Worm (Caenorhabditis elegans) whole organism, L4 larva: ENCODE measurements around the gene mnp-1.
"Not testable (repeated sequence)": the region's sequence is repeated elsewhere in the genome, so short reads cannot be mapped to it uniquely, and the experiment has no call there.

Experiments
- D1046.2 ChIP-seq: fragments of 200-800 bp; sonication (Bioruptor generic); IDR thresholded peaks from 2 replicates; pipeline ENCODE4 v1.3.6; 2022; ENCODE audit warnings: missing genetic modification characterization, missing compliant biosample characterization
- F10B5.3 ChIP-seq: sonication (generic microtip); optimal IDR thresholded peaks from 2 replicates; lab custom pipeline; 2016; ENCODE audit warnings: mild to moderate bottlenecking, missing genetic modification characterization, missing compliant biosample characterization
- F26F4.8 ChIP-seq: fragments of 200-800 bp; sonication (Bioruptor generic); conservative IDR thresholded peaks from 2 replicates; pipeline ENCODE4 v1.3.6; 2022; ENCODE audit warnings: missing genetic modification characterization, missing compliant biosample characterization
- F37D6.2 ChIP-seq: sonication (generic microtip); optimal IDR thresholded peaks from 2 replicates; lab custom pipeline; 2016; ENCODE audit warnings: mild to moderate bottlenecking, missing genetic modification characterization, missing compliant biosample characterization
- F44E2.7 ChIP-seq: fragments of 200-800 bp; sonication (Bioruptor generic); IDR thresholded peaks from 2 replicates; pipeline ENCODE4 v2.1.2; 2022; ENCODE audit warnings: missing genetic modification characterization, missing compliant biosample characterization
- T20F7.1 ChIP-seq: fragments of 200-800 bp; sonication (Bioruptor generic); optimal IDR thresholded peaks from 2 replicates; lab custom pipeline; 2018; ENCODE audit warnings: mild to moderate bottlenecking, missing genetic modification characterization, missing compliant biosample characterization
- T26A8.4 ChIP-seq: fragments of 200-800 bp; sonication (Bioruptor generic); IDR thresholded peaks from 2 replicates; pipeline ENCODE4 v1.3.6; 2022; ENCODE audit warnings: missing genetic modification characterization, missing compliant biosample characterization
- Y105C5A.15 ChIP-seq: fragments of 200-800 bp; sonication (Bioruptor generic); IDR thresholded peaks from 2 replicates; pipeline ENCODE4 v1.3.6; 2022; ENCODE audit warnings: missing genetic modification characterization, missing compliant biosample characterization
- Y48G9A.11 ChIP-seq: fragments of 200-800 bp; sonication (Bioruptor generic); IDR thresholded peaks from 2 replicates; pipeline ENCODE4 v1.3.6; 2022; ENCODE audit warnings: missing genetic modification reagents, missing genetic modification characterization, missing compliant biosample characterization
- Y5F2A.4 ChIP-seq: fragments of 200-800 bp; sonication (Bioruptor generic); optimal IDR thresholded peaks from 2 replicates; lab custom pipeline; 2018; ENCODE audit warnings: mild to moderate bottlenecking, missing genetic modification characterization, missing compliant biosample characterization
- ZK337.2 ChIP-seq: fragments of 200-800 bp; sonication (Bioruptor generic); IDR thresholded peaks from 2 replicates; pipeline ENCODE4 v1.3.6; 2022; ENCODE audit warnings: missing genetic modification reagents, missing genetic modification characterization, missing compliant biosample characterization
- aha-1 ChIP-seq: fragments of 150-350 bp; peaks from one replicate; lab custom pipeline; 2014; ENCODE audit warnings: missing biosample characterization, missing genetic modification characterization
- arid-1 ChIP-seq: fragments of 200-800 bp; sonication (Bioruptor generic); conservative IDR thresholded peaks from 2 replicates; pipeline ENCODE4 v1.3.6; 2022; ENCODE audit warnings: missing genetic modification reagents, missing genetic modification characterization, missing compliant biosample characterization
- ceh-20 ChIP-seq: fragments of 200-800 bp; sonication (Bioruptor generic); IDR thresholded peaks from 2 replicates; pipeline ENCODE4 v1.3.6; 2022; ENCODE audit warnings: missing genetic modification reagents, missing genetic modification characterization, missing compliant biosample characterization
- daf-8 ChIP-seq: fragments of 200-800 bp; sonication (Bioruptor generic); IDR thresholded peaks from 2 replicates; pipeline ENCODE4 v1.3.6; 2022; ENCODE audit warnings: missing genetic modification characterization, missing compliant biosample characterization
- dmd-6 ChIP-seq: fragments of 200-800 bp; sonication (Bioruptor generic); IDR thresholded peaks from 2 replicates; pipeline ENCODE4 v1.3.6; 2022; ENCODE audit warnings: missing genetic modification reagents, missing genetic modification characterization, missing compliant biosample characterization
- dpl-1 ChIP-seq: fragments of 150-350 bp; optimal IDR thresholded peaks from 2 replicates; lab custom pipeline; 2014; ENCODE audit warnings: missing biosample characterization, missing genetic modification reagents, missing genetic modification characterization
- duxl-1 ChIP-seq: sonication (generic microtip); optimal IDR thresholded peaks from 2 replicates; lab custom pipeline; 2016; ENCODE audit warnings: mild to moderate bottlenecking, missing genetic modification characterization, moderate library complexity, missing compliant biosample characterization; ENCODE audit not compliant: poor library complexity
- dve-1 ChIP-seq: sonication (generic microtip); optimal IDR thresholded peaks from 2 replicates; lab custom pipeline; 2017; ENCODE audit warnings: antibody characterized with exemption, mild to moderate bottlenecking, missing genetic modification characterization, missing compliant biosample characterization; ENCODE audit not compliant: insufficient read depth
- egl-43 ChIP-seq: fragments of 200-800 bp; sonication (Bioruptor generic); IDR thresholded peaks from 2 replicates; pipeline ENCODE4 v1.3.6; 2022; ENCODE audit warnings: missing genetic modification reagents, missing genetic modification characterization, missing compliant biosample characterization
- fos-1 ChIP-seq: fragments of 150-350 bp; optimal IDR thresholded peaks from 2 replicates; lab custom pipeline; 2014; ENCODE audit warnings: missing biosample characterization, missing genetic modification characterization
- gei-8 ChIP-seq: fragments of 200-800 bp; sonication (Bioruptor generic); optimal IDR thresholded peaks from 2 replicates; lab custom pipeline; 2018; ENCODE audit warnings: mild to moderate bottlenecking, missing genetic modification characterization, missing compliant biosample characterization
- hif-1 ChIP-seq, 2 experiments: sonication (generic microtip); optimal IDR thresholded peaks; 2 replicates each; lab custom pipeline; 2016 to 2017; ENCODE audit warnings: missing compliant biosample characterization in 2 of 2, missing genetic modification characterization in 2 of 2, missing genetic modification reagents in 2 of 2, missing genotype in 2 of 2, mild to moderate bottlenecking in 1 of 2
- hlh-11 ChIP-seq: fragments of 200-800 bp; sonication (Bioruptor generic); optimal IDR thresholded peaks from 2 replicates; lab custom pipeline; 2018; ENCODE audit warnings: mild to moderate bottlenecking, missing genetic modification characterization, missing compliant biosample characterization
- hlh-30 ChIP-seq: sonication (generic microtip); optimal IDR thresholded peaks from 2 replicates; lab custom pipeline; 2017; ENCODE audit warnings: antibody characterized with exemption, mild to moderate bottlenecking, missing genetic modification characterization, missing compliant biosample characterization; ENCODE audit not compliant: insufficient read depth
- hmg-1.1 ChIP-seq: fragments of 200-800 bp; sonication (Bioruptor generic); IDR thresholded peaks from 2 replicates; pipeline ENCODE4 v1.3.6; 2022; ENCODE audit warnings: missing genetic modification reagents, missing genetic modification characterization, missing compliant biosample characterization
- lim-7 ChIP-seq: fragments of 200-800 bp; sonication (Bioruptor generic); IDR thresholded peaks from 2 replicates; pipeline ENCODE4 v1.3.6; 2022; ENCODE audit warnings: missing genetic modification characterization, missing compliant biosample characterization
- lin-1 ChIP-seq: fragments of 200-800 bp; sonication (Bioruptor generic); IDR thresholded peaks from 2 replicates; pipeline ENCODE4 v1.3.6; 2022; ENCODE audit warnings: missing genetic modification reagents, missing genetic modification characterization, missing compliant biosample characterization
- lin-38 ChIP-seq: fragments of 200-800 bp; sonication (Bioruptor generic); IDR thresholded peaks from 2 replicates; pipeline ENCODE4 v1.3.6; 2022; ENCODE audit warnings: missing genetic modification reagents, missing genetic modification characterization, missing compliant biosample characterization
- lsy-2 ChIP-seq, 2 experiments: fragments of 150-350 bp in 1 of 2; sonication (generic microtip) in 1 of 2; optimal IDR thresholded peaks; 2 replicates each; lab custom pipeline; 2014 to 2017; ENCODE audit warnings: missing biosample characterization in 2 of 2, missing genetic modification characterization in 2 of 2
- madf-5 ChIP-seq, 2 experiments: fragments of 200-800 bp; sonication (Bioruptor generic); IDR thresholded peaks; 2 replicates each; pipeline ENCODE4 v1.3.6; 2022; ENCODE audit warnings: missing compliant biosample characterization in 2 of 2, missing genetic modification characterization in 2 of 2
- mep-1 ChIP-seq: fragments of 150-350 bp; sonication (generic microtip); optimal IDR thresholded peaks from 3 replicates; lab custom pipeline; 2014; ENCODE audit warnings: missing biosample characterization, missing genetic modification characterization
- mes-2 ChIP-seq: sonication (generic microtip); optimal IDR thresholded peaks from 2 replicates; lab custom pipeline; 2016; ENCODE audit warnings: missing genotype, mild to moderate bottlenecking, missing genetic modification characterization, missing compliant biosample characterization; ENCODE audit not compliant: poor library complexity, severe bottlenecking
- nhr-102 ChIP-seq: sonication (generic microtip); optimal IDR thresholded peaks from 2 replicates; lab custom pipeline; 2016; ENCODE audit warnings: mild to moderate bottlenecking, missing genetic modification characterization, moderate library complexity, missing compliant biosample characterization
- nhr-42 ChIP-seq: fragments of 200-800 bp; sonication (Bioruptor generic); IDR thresholded peaks from 2 replicates; pipeline ENCODE4 v1.3.6; 2022; ENCODE audit warnings: missing genetic modification characterization, missing compliant biosample characterization
- nhr-48 ChIP-seq: sonication (generic microtip); optimal IDR thresholded peaks from 2 replicates; lab custom pipeline; 2016; ENCODE audit warnings: mild to moderate bottlenecking, missing genetic modification characterization, missing compliant biosample characterization
- nhr-76 ChIP-seq: fragments of 150-350 bp; optimal IDR thresholded peaks from 2 replicates; lab custom pipeline; 2014; ENCODE audit warnings: missing biosample characterization, missing genetic modification characterization
- pha-4 ChIP-seq, 2 experiments: fragments of 150-350 bp in 1 of 2; fragments of 200-800 bp in 1 of 2; sonication (Bioruptor generic) in 1 of 2; IDR thresholded peaks in 1 of 2; optimal IDR thresholded peaks in 1 of 2; 2 replicates each; pipeline versions ENCODE4 v1.3.6 to Lab custom; 2014 to 2022; ENCODE audit warnings: missing genetic modification characterization in 2 of 2, missing genetic modification reagents in 2 of 2, missing biosample characterization in 1 of 2, missing compliant biosample characterization in 1 of 2
- saeg-2 ChIP-seq: fragments of 200-800 bp; sonication (Bioruptor generic); IDR thresholded peaks from 2 replicates; pipeline ENCODE4 v1.3.6; 2022; ENCODE audit warnings: missing genetic modification reagents, missing genetic modification characterization, missing compliant biosample characterization
- snpc-1.2 ChIP-seq: fragments of 200-800 bp; sonication (Bioruptor generic); IDR thresholded peaks from 2 replicates; pipeline ENCODE4 v1.3.6; 2022; ENCODE audit warnings: missing genetic modification reagents, missing genetic modification characterization, missing compliant biosample characterization
- snpc-4 ChIP-seq: fragments of 150-350 bp; optimal IDR thresholded peaks from 2 replicates; lab custom pipeline; 2014; ENCODE audit warnings: missing biosample characterization, missing genetic modification characterization
- spr-3 ChIP-seq: fragments of 200-800 bp; sonication (Bioruptor generic); optimal IDR thresholded peaks from 2 replicates; lab custom pipeline; 2018; ENCODE audit warnings: mild to moderate bottlenecking, missing genetic modification characterization, missing compliant biosample characterization
- tra-1 ChIP-seq: fragments of 200-800 bp; sonication (Bioruptor generic); IDR thresholded peaks from 2 replicates; pipeline ENCODE4 v1.3.6; 2022; ENCODE audit warnings: missing genetic modification reagents, missing genetic modification characterization, missing compliant biosample characterization
- zfp-3 ChIP-seq: fragments of 200-800 bp; sonication (Bioruptor generic); conservative IDR thresholded peaks from 2 replicates; pipeline ENCODE4 v1.3.6; 2022; ENCODE audit warnings: missing genetic modification reagents, missing genetic modification characterization, missing compliant biosample characterization
- ztf-7 ChIP-seq: fragments of 150-350 bp; optimal IDR thresholded peaks from 2 replicates; lab custom pipeline; 2014; ENCODE audit warnings: missing biosample characterization, missing genetic modification characterization

mnp-1 gene

DNA sequence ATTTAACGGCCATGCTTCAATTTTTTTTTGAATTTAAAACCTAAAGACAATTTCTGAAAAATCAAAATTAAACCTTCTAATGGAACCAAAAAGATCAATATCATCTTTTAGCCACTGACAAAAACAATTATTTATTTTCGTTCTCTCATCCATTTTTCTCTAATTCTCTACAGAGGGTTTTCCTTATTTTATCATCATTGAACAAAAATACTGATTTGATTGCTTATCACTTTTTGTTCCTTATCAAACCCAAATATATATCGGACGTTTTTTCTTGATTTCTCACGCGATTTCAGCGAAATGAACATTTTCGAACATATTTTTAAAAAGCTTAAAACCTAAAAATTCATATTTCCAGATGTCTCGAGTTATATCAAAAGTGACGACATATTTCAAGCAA lies 56.7 kb downstream of the mnp-1 start, which contains the start of gene mpc-1 (continued):
- no peak for TF ChIP-seq fos-1 (tag; lab: Kevin White, UChicago)
- TF ChIP-seq nhr-76 (tag; lab: Kevin White, UChicago): no peak
- TF ChIP-seq snpc-1.2: no peak

ce11 chrIII:4414041-4414440 lies 57.6 kb downstream of the mnp-1 start:
- TF ChIP-seq pha-4 (GFP tag; IDR thresholded peaks at IDR 0.05; lab: Robert Waterston, UW) (peak; percentile 76), hif-1 (tag; optimal IDR thresholded peaks at IDR 0.05; lab: Kevin White, UChicago) (peak in 1 of 2 experiments; percentile 38), duxl-1 (tag; lab: Kevin White, UChicago) (peak; percentile 67), nhr-102 (peak; percentile 58), lim-7 (GFP tag; lab: Robert Waterston, UW) (peak; percentile 73), hmg-1.1 (peak; percentile 87), Y105C5A.15 (GFP tag; lab: Robert Waterston, UW) (peak; percentile 79; the same call in 1 of the 2 replicates), egl-43 (GFP tag; lab: Robert Waterston, UW) (peak; percentile 86), saeg-2 (peak; percentile 56; the same call in 1 of the 2 replicates), ztf-7 (tag; lab: Kevin White, UChicago) (peak; percentile 47), lin-38 (GFP tag; lab: Robert Waterston, UW) (peak; percentile 80), zfp-3 (GFP tag; lab: Robert Waterston, UW) (peak; percentile 74; the same call in 1 of the 2 replicates), T26A8.4 (GFP tag; lab: Robert Waterston, UW) (peak; percentile 84), tra-1 (GFP tag; lab: Robert Waterston, UW) (peak; percentile 51; the same call in 1 of the 2 replicates), mep-1 (tag; lab: Kevin White, UChicago) (peak; percentile 56), aha-1 (peak; percentile 83), lsy-2 (tag; optimal IDR thresholded peaks at IDR 0.05; lab: Kevin White, UChicago) (peak; percentile 28 to 74), Y48G9A.11 (GFP tag; lab: Robert Waterston, UW) (0 out of 2 replicates have a peak, but pooled peaks have one; percentile 39), F10B5.3 (tag; lab: Kevin White, UChicago) (peak; percentile 15), dve-1 (tag; lab: Kevin White, UChicago) (peak; percentile 46), snpc-4 (tag; lab: Kevin White, UChicago) (peak; percentile 90), ceh-20 (peak; percentile 82), nhr-42 (GFP tag; lab: Robert Waterston, UW) (0 out of 2 replicates have a peak, but pooled peaks have one; percentile 7), arid-1 (peak; percentile 62), spr-3 (GFP tag; lab: Kevin White, UChicago) (peak; percentile 38), snpc-1.2 (peak; percentile 68), D1046.2 (peak; percentile 63; the same call in 1 of the 2 replicates), ZK337.2 (GFP tag; lab: Robert Waterston, UW) (peak; percentile 39; the same call in 1 of the 2 replicates), nhr-48 (tag; lab: Kevin White, UChicago) (peak; percentile 38), dpl-1 (GFP tag; lab: Kevin White, UChicago) (peak; percentile 41), Y5F2A.4 (GFP tag; lab: Kevin White, UChicago) (peak; percentile 65), T20F7.1 (GFP tag; lab: Kevin White, UChicago) (peak; percentile 28), madf-5 (GFP tag; IDR thresholded peaks at IDR 0.05; lab: Robert Waterston, UW) (0 out of 4 replicates have a peak, but pooled peaks have one; percentile 16 to 33), F26F4.8 (GFP tag; lab: Robert Waterston, UW) (0 out of 2 replicates have a peak, but pooled peaks have one; percentile 60), gei-8 (GFP tag; lab: Kevin White, UChicago) (peak; percentile 38), daf-8 (GFP tag; lab: Robert Waterston, UW) (0 out of 2 replicates have a peak, but pooled peaks have one; percentile 16), hlh-30 (tag; lab: Kevin White, UChicago) (peak; percentile 36), dmd-6 (peak; percentile 69), lin-1 (GFP tag; lab: Robert Waterston, UW) (peak; percentile 46; the same call in 1 of the 2 replicates), F44E2.7 (peak; percentile 71; the same call in 1 of the 2 replicates), F37D6.2 (peak; percentile 5), hlh-11 (tag; lab: Kevin White, UChicago) (peak; percentile 20), mes-2 (peak; percentile 67)
- not testable (repeated sequence) for TF ChIP-seq pha-4 (tag; optimal IDR thresholded peaks at IDR 0.05; lab: Kevin White, UChicago)
